Fruit fly (Drosophila melanogaster) whole organism, embryonic: ENCODE data around the gene CG13313.

Source experiments
- CG2712 ChIP-seq: fragments of 200-800 bp; optimal IDR thresholded peaks from 3 replicates; lab custom pipeline; 2019; ENCODE audit warnings: missing biosample characterization, mild to moderate bottlenecking, missing genetic modification characterization, moderate library complexity
- CG31365 ChIP-seq: fragments of 200-800 bp; sonication (Bioruptor generic); optimal IDR thresholded peaks from 2 replicates; lab custom pipeline; 2018; ENCODE audit warnings: missing biosample characterization, mild to moderate bottlenecking, missing genetic modification characterization
- bab2 ChIP-seq: fragments of 200-800 bp; sonication (Bioruptor generic); optimal IDR thresholded peaks from 2 replicates; lab custom pipeline; 2016; ENCODE audit warnings: missing biosample characterization, missing genetic modification characterization
- gcm ChIP-seq: fragments of 200-800 bp; sonication (Bioruptor generic); optimal IDR thresholded peaks from 2 replicates; lab custom pipeline; 2019; ENCODE audit warnings: missing biosample characterization, mild to moderate bottlenecking, missing genetic modification characterization, moderate library complexity
- twi ChIP-seq: fragments of 200-800 bp; optimal IDR thresholded peaks from 2 replicates; lab custom pipeline; 2019; ENCODE audit warnings: missing biosample characterization, mild to moderate bottlenecking, missing genetic modification characterization, moderate library complexity

DNA sequence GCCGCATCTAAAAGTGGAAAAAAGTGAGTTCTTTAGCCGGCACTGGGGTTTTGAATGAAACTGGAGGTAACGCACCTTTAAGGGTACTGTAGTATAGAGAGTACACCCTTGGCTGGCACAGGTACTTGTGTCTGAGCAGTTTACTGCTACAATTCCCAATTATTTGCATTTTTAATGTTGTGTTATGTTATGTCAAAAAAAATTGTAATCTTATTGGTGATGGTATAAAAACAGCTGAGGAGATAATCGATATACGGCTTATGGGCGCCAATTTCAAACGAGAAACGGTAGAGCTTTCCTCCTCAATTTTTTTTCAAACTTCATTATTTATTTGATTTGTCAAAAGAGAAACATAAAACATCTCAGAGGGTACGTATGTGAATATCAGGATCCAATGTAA is 5.8 kb downstream of the CG13313 start, which contains the start of gene ValRS-m:
- no peak for TF ChIP-seq bab2 (GFP tag; lab: Kevin White, UChicago)
- no peak for TF ChIP-seq twi (tag; lab: Kevin White, UChicago)
- no peak for TF ChIP-seq gcm (GFP tag; lab: Kevin White, UChicago)
- no peak for TF ChIP-seq CG2712 (tag; lab: Kevin White, UChicago)
- no peak for TF ChIP-seq CG31365 (tag; lab: Kevin White, UChicago)
